Worm (Caenorhabditis elegans): ENCODE measurements around the gene ZK686.6.
A peak's percentile ranks its signal among the peaks of the same experiment; 100 is the strongest.

DNA sequence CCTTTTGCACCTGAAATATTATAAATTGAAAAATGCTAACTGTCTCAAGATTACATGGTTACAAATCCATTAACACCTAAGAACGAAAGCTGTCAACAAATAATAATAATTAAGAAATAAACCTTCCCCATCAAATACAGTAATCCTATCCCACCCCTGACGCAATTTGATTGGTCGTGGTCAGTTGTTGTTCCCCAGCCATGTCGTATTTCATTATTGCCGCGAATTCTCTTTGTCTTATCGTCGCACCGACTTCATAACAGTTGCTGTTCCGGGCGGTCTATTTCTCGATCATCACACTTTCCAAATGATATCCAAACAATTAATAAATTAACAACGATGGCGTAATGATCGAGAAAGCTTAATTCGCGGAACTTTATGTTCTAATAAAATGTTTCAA, 5.7 kb upstream of the ZK686.6 start:
- no peak for TF ChIP-seq elt-3 (tag; optimal IDR thresholded peaks at IDR 0.05)
- peak; percentile 78 for TF ChIP-seq unc-62 (GFP tag; optimal IDR thresholded peaks at IDR 0.05)
